Fruit fly (Drosophila melanogaster): ENCODE measurements around the gene CG46339.

CG46339 gene

dm6 chr3R:26952200-26952856, 36.8 kb downstream of the CG46339 start (continued):
- TF ChIP-seq toy (GFP tag; IDR thresholded peaks at IDR 0.05) (no peak), Rx (GFP tag; IDR thresholded peaks at IDR 0.05) (no peak), wek (GFP tag; optimal IDR thresholded peaks at IDR 0.05) (no peak), Ets97D (GFP tag; optimal IDR thresholded peaks at IDR 0.05) (no peak), CG31365 (tag; optimal IDR thresholded peaks at IDR 0.05) (no peak), exex (tag; optimal IDR thresholded peaks at IDR 0.05) (peak; percentile 85), HLH4C (GFP tag; IDR thresholded peaks at IDR 0.05; ENCODE audit: partially characterized antibody) (no peak), croc (GFP tag; conservative IDR thresholded peaks at IDR 0.05) (no peak), slbo (GFP tag; IDR thresholded peaks at IDR 0.05) (peak; percentile 42), CG18764 (GFP tag; optimal IDR thresholded peaks at IDR 0.05) (no peak), CG8281 (tag; optimal IDR thresholded peaks at IDR 0.05) (no peak), chinmo (GFP tag; IDR thresholded peaks at IDR 0.05; ENCODE audit: partially characterized antibody) (peak; percentile 72; the same call in 2 of the 4 replicates), CG11247 (GFP tag; IDR thresholded peaks at IDR 0.05) (no peak), CG7372 (GFP tag; IDR thresholded peaks at IDR 0.05) (no peak), otp (GFP tag; IDR thresholded peaks at IDR 0.05) (no peak), tx (GFP tag; optimal IDR thresholded peaks at IDR 0.05) (no peak), GATAe (GFP tag; conservative IDR thresholded peaks at IDR 0.05) (no peak), pros (GFP tag; optimal IDR thresholded peaks at IDR 0.05) (no peak), CG10267 (tag; optimal IDR thresholded peaks at IDR 0.05) (no peak), CG4617 (GFP tag; optimal IDR thresholded peaks at IDR 0.05; ENCODE audit: borderline replicate concordance) (no peak), CG17912 (GFP tag; optimal IDR thresholded peaks at IDR 0.05) (no peak), shn (GFP tag; optimal IDR thresholded peaks at IDR 0.05) (no peak), CG8290 (GFP tag; optimal IDR thresholded peaks at IDR 0.05) (no peak), CG8290 (tag; optimal IDR thresholded peaks at IDR 0.05) (peak in 1 of 2 experiments; percentile 57), ato (GFP tag; IDR thresholded peaks at IDR 0.05; ENCODE audit: partially characterized antibody) (no peak), CG7357 (GFP tag; IDR thresholded peaks at IDR 0.05) (no peak), Spps (tag; optimal IDR thresholded peaks at IDR 0.05) (no peak), grau (tag; optimal IDR thresholded peaks at IDR 0.05) (peak; percentile 41), corto (GFP tag; optimal IDR thresholded peaks at IDR 0.05) (no peak), h (optimal IDR thresholded peaks at IDR 0.05) (no peak), CG7963 (GFP tag; IDR thresholded peaks at IDR 0.05; ENCODE audit: partially characterized antibody) (no peak), CG3838 (GFP tag; optimal IDR thresholded peaks at IDR 0.05) (no peak), CkIIα-i1 (GFP tag; IDR thresholded peaks at IDR 0.05) (no peak), D (optimal IDR thresholded peaks at IDR 0.05) (no peak), D (GFP tag; optimal IDR thresholded peaks at IDR 0.05) (no peak), HLH3B (GFP tag; IDR thresholded peaks at IDR 0.05) (no peak), inv (GFP tag; IDR thresholded peaks at IDR 0.05; ENCODE audit: partially characterized antibody) (no peak), CG12219 (GFP tag; optimal IDR thresholded peaks at IDR 0.05) (no peak), TFAM (GFP tag; optimal IDR thresholded peaks at IDR 0.05) (no peak), CG9817 (tag; optimal IDR thresholded peaks at IDR 0.05) (peak; percentile 0), CG42726 (GFP tag; IDR thresholded peaks at IDR 0.05; ENCODE audit: partially characterized antibody) (no peak), run (tag; optimal IDR thresholded peaks at IDR 0.05) (no peak), CG6765 (GFP tag; optimal IDR thresholded peaks at IDR 0.05) (no peak), stc (GFP tag; IDR thresholded peaks at IDR 0.05) (no peak), cg (GFP tag; optimal IDR thresholded peaks at IDR 0.05) (no peak), Vsx1 (GFP tag; optimal IDR thresholded peaks at IDR 0.05) (no peak), fru (optimal IDR thresholded peaks at IDR 0.05) (no peak), lola (GFP tag; optimal IDR thresholded peaks at IDR 0.05) (no peak), tup (GFP tag; optimal IDR thresholded peaks at IDR 0.05) (no peak), phol (tag; optimal IDR thresholded peaks at IDR 0.05) (no peak), CG3065 (GFP tag; optimal IDR thresholded peaks at IDR 0.05) (no peak)
